Worm (Caenorhabditis elegans) whole organism, L4 larva: Measurements from ENCODE around the gene nhr-228.

Source experiments
- F37D6.2 ChIP-seq: sonication (generic microtip); optimal IDR thresholded peaks from 2 replicates; lab custom pipeline; 2016; ENCODE audit warnings: mild to moderate bottlenecking, missing genetic modification characterization, missing compliant biosample characterization
- T20F7.1 ChIP-seq: fragments of 200-800 bp; sonication (Bioruptor generic); optimal IDR thresholded peaks from 2 replicates; lab custom pipeline; 2018; ENCODE audit warnings: mild to moderate bottlenecking, missing genetic modification characterization, missing compliant biosample characterization
- T26A8.4 ChIP-seq: fragments of 200-800 bp; sonication (Bioruptor generic); IDR thresholded peaks from 2 replicates; pipeline ENCODE4 v1.3.6; 2022; ENCODE audit warnings: missing genetic modification characterization, missing compliant biosample characterization
- Y105C5A.15 ChIP-seq: fragments of 200-800 bp; sonication (Bioruptor generic); IDR thresholded peaks from 2 replicates; pipeline ENCODE4 v1.3.6; 2022; ENCODE audit warnings: missing genetic modification characterization, missing compliant biosample characterization
- Y48G9A.11 ChIP-seq: fragments of 200-800 bp; sonication (Bioruptor generic); IDR thresholded peaks from 2 replicates; pipeline ENCODE4 v1.3.6; 2022; ENCODE audit warnings: missing genetic modification reagents, missing genetic modification characterization, missing compliant biosample characterization
- ZK337.2 ChIP-seq: fragments of 200-800 bp; sonication (Bioruptor generic); IDR thresholded peaks from 2 replicates; pipeline ENCODE4 v1.3.6; 2022; ENCODE audit warnings: missing genetic modification reagents, missing genetic modification characterization, missing compliant biosample characterization
- ZK546.5 ChIP-seq, 2 experiments: sonication (generic microtip); optimal IDR thresholded peaks; 2 replicates each; lab custom pipeline; 2017; ENCODE audit warnings: missing biosample characterization in 2 of 2, missing genetic modification characterization in 2 of 2
- aha-1 ChIP-seq: fragments of 150-350 bp; peaks from one replicate; lab custom pipeline; 2014; ENCODE audit warnings: missing biosample characterization, missing genetic modification characterization
- attf-4 ChIP-seq: sonication (generic microtip); optimal IDR thresholded peaks from 3 replicates; lab custom pipeline; 2017; ENCODE audit warnings: missing biosample characterization, missing genetic modification characterization
- ceh-20 ChIP-seq: fragments of 200-800 bp; sonication (Bioruptor generic); IDR thresholded peaks from 2 replicates; pipeline ENCODE4 v1.3.6; 2022; ENCODE audit warnings: missing genetic modification reagents, missing genetic modification characterization, missing compliant biosample characterization
- ceh-28 ChIP-seq: fragments of 150-350 bp; optimal IDR thresholded peaks from 2 replicates; lab custom pipeline; 2014; ENCODE audit warnings: missing biosample characterization, missing genetic modification reagents, missing genetic modification characterization
- ceh-32 ChIP-seq: sonication (generic microtip); optimal IDR thresholded peaks from 2 replicates; lab custom pipeline; 2016; ENCODE audit warnings: mild to moderate bottlenecking, missing genetic modification characterization, missing compliant biosample characterization; ENCODE audit not compliant: poor library complexity
- ceh-62 ChIP-seq: sonication (generic microtip); optimal IDR thresholded peaks from 2 replicates; lab custom pipeline; 2017; ENCODE audit warnings: missing biosample characterization, missing genetic modification characterization
- ctbp-1 ChIP-seq: fragments of 200-800 bp; sonication (Bioruptor generic); IDR thresholded peaks from 2 replicates; pipeline ENCODE4 v1.3.6; 2022; ENCODE audit warnings: missing genetic modification reagents, missing genetic modification characterization, missing compliant biosample characterization
- daf-12 ChIP-seq: fragments of 150-350 bp; optimal IDR thresholded peaks from 2 replicates; lab custom pipeline; 2014; ENCODE audit warnings: missing biosample characterization, missing genetic modification reagents, missing genetic modification characterization
- daf-8 ChIP-seq: fragments of 200-800 bp; sonication (Bioruptor generic); IDR thresholded peaks from 2 replicates; pipeline ENCODE4 v1.3.6; 2022; ENCODE audit warnings: missing genetic modification characterization, missing compliant biosample characterization
- dmd-8 ChIP-seq: fragments of 200-800 bp; sonication (Bioruptor generic); IDR thresholded peaks from 2 replicates; pipeline ENCODE4 v1.3.6; 2022; ENCODE audit warnings: missing genetic modification characterization, missing compliant biosample characterization
- dpl-1 ChIP-seq: fragments of 150-350 bp; optimal IDR thresholded peaks from 2 replicates; lab custom pipeline; 2014; ENCODE audit warnings: missing biosample characterization, missing genetic modification reagents, missing genetic modification characterization
- dve-1 ChIP-seq: sonication (generic microtip); optimal IDR thresholded peaks from 2 replicates; lab custom pipeline; 2017; ENCODE audit warnings: antibody characterized with exemption, mild to moderate bottlenecking, missing genetic modification characterization, missing compliant biosample characterization; ENCODE audit not compliant: insufficient read depth
- egl-43 ChIP-seq: fragments of 200-800 bp; sonication (Bioruptor generic); IDR thresholded peaks from 2 replicates; pipeline ENCODE4 v1.3.6; 2022; ENCODE audit warnings: missing genetic modification reagents, missing genetic modification characterization, missing compliant biosample characterization
- gei-8 ChIP-seq: fragments of 200-800 bp; sonication (Bioruptor generic); optimal IDR thresholded peaks from 2 replicates; lab custom pipeline; 2018; ENCODE audit warnings: mild to moderate bottlenecking, missing genetic modification characterization, missing compliant biosample characterization
- hif-1 ChIP-seq, 2 experiments: sonication (generic microtip); optimal IDR thresholded peaks; 2 replicates each; lab custom pipeline; 2016 to 2017; ENCODE audit warnings: missing compliant biosample characterization in 2 of 2, missing genetic modification characterization in 2 of 2, missing genetic modification reagents in 2 of 2, missing genotype in 2 of 2, mild to moderate bottlenecking in 1 of 2
- hlh-30 ChIP-seq: sonication (generic microtip); optimal IDR thresholded peaks from 2 replicates; lab custom pipeline; 2017; ENCODE audit warnings: antibody characterized with exemption, mild to moderate bottlenecking, missing genetic modification characterization, missing compliant biosample characterization; ENCODE audit not compliant: insufficient read depth
- hmg-1.1 ChIP-seq: fragments of 200-800 bp; sonication (Bioruptor generic); IDR thresholded peaks from 2 replicates; pipeline ENCODE4 v1.3.6; 2022; ENCODE audit warnings: missing genetic modification reagents, missing genetic modification characterization, missing compliant biosample characterization
- jun-1 ChIP-seq: fragments of 150-350 bp; optimal IDR thresholded peaks from 2 replicates; lab custom pipeline; 2014; ENCODE audit warnings: missing biosample characterization, missing genetic modification reagents, missing genetic modification characterization
- lim-7 ChIP-seq: fragments of 200-800 bp; sonication (Bioruptor generic); IDR thresholded peaks from 2 replicates; pipeline ENCODE4 v1.3.6; 2022; ENCODE audit warnings: missing genetic modification characterization, missing compliant biosample characterization
- lin-1 ChIP-seq: fragments of 200-800 bp; sonication (Bioruptor generic); IDR thresholded peaks from 2 replicates; pipeline ENCODE4 v1.3.6; 2022; ENCODE audit warnings: missing genetic modification reagents, missing genetic modification characterization, missing compliant biosample characterization
- lin-15B ChIP-seq: fragments of 150-350 bp; sonication (generic microtip); optimal IDR thresholded peaks from 3 replicates; lab custom pipeline; 2014; ENCODE audit warnings: missing biosample characterization, missing genetic modification characterization
- lin-38 ChIP-seq: fragments of 200-800 bp; sonication (Bioruptor generic); IDR thresholded peaks from 2 replicates; pipeline ENCODE4 v1.3.6; 2022; ENCODE audit warnings: missing genetic modification reagents, missing genetic modification characterization, missing compliant biosample characterization
- lin-39 ChIP-seq: fragments of 150-350 bp; optimal IDR thresholded peaks from 2 replicates; lab custom pipeline; 2014; ENCODE audit warnings: missing biosample characterization, missing genetic modification reagents, missing genetic modification characterization
- mep-1 ChIP-seq: fragments of 150-350 bp; sonication (generic microtip); optimal IDR thresholded peaks from 3 replicates; lab custom pipeline; 2014; ENCODE audit warnings: missing biosample characterization, missing genetic modification characterization
- mxl-2 ChIP-seq: fragments of 200-800 bp; sonication (Bioruptor generic); conservative IDR thresholded peaks from 2 replicates; pipeline ENCODE4 v1.3.6; 2022; ENCODE audit warnings: missing genetic modification reagents, missing genetic modification characterization, missing compliant biosample characterization
- mxl-3 ChIP-seq: fragments of 200-800 bp; sonication (Bioruptor generic); optimal IDR thresholded peaks from 2 replicates; lab custom pipeline; 2018; ENCODE audit warnings: mild to moderate bottlenecking, missing genetic modification characterization, missing compliant biosample characterization
- nhr-10 ChIP-seq: fragments of 150-350 bp; optimal IDR thresholded peaks from 2 replicates; lab custom pipeline; 2014; ENCODE audit warnings: missing biosample characterization, missing genetic modification characterization
- nhr-102 ChIP-seq: sonication (generic microtip); optimal IDR thresholded peaks from 2 replicates; lab custom pipeline; 2016; ENCODE audit warnings: mild to moderate bottlenecking, missing genetic modification characterization, moderate library complexity, missing compliant biosample characterization
- nhr-11 ChIP-seq: fragments of 150-350 bp; optimal IDR thresholded peaks from 2 replicates; lab custom pipeline; 2014; ENCODE audit warnings: missing biosample characterization, missing genetic modification characterization
- nhr-28 ChIP-seq: fragments of 150-350 bp; optimal IDR thresholded peaks from 2 replicates; lab custom pipeline; 2014; ENCODE audit warnings: missing biosample characterization, missing genetic modification characterization
- nhr-41 ChIP-seq: fragments of 200-800 bp; sonication (Bioruptor generic); IDR thresholded peaks from 2 replicates; pipeline ENCODE4 v1.3.6; 2022; ENCODE audit warnings: missing genetic modification reagents, missing genetic modification characterization, missing compliant biosample characterization
- nhr-48 ChIP-seq: sonication (generic microtip); optimal IDR thresholded peaks from 2 replicates; lab custom pipeline; 2016; ENCODE audit warnings: mild to moderate bottlenecking, missing genetic modification characterization, missing compliant biosample characterization
- nhr-76 ChIP-seq: fragments of 150-350 bp; optimal IDR thresholded peaks from 2 replicates; lab custom pipeline; 2014; ENCODE audit warnings: missing biosample characterization, missing genetic modification characterization
- rbr-2 ChIP-seq: sonication (generic microtip); optimal IDR thresholded peaks from 2 replicates; lab custom pipeline; 2016; ENCODE audit warnings: missing genotype, missing genetic modification characterization, missing compliant biosample characterization
- saeg-2 ChIP-seq: fragments of 200-800 bp; sonication (Bioruptor generic); IDR thresholded peaks from 2 replicates; pipeline ENCODE4 v1.3.6; 2022; ENCODE audit warnings: missing genetic modification reagents, missing genetic modification characterization, missing compliant biosample characterization
- set-16 ChIP-seq: fragments of 200-800 bp; sonication (Bioruptor generic); IDR thresholded peaks from 2 replicates; pipeline ENCODE4 v1.3.6; 2022; ENCODE audit warnings: missing genetic modification reagents, missing genetic modification characterization, missing compliant biosample characterization
- spr-1 ChIP-seq: sonication (generic microtip); optimal IDR thresholded peaks from 2 replicates; lab custom pipeline; 2016; ENCODE audit warnings: mild to moderate bottlenecking, missing genetic modification characterization, missing compliant biosample characterization
- vab-7 ChIP-seq: fragments of 200-800 bp; sonication (Bioruptor generic); IDR thresholded peaks from 2 replicates; pipeline ENCODE4 v1.3.6; 2022; ENCODE audit warnings: missing genetic modification reagents, missing genetic modification characterization, missing compliant biosample characterization
- zip-2 ChIP-seq: fragments of 150-350 bp; optimal IDR thresholded peaks from 2 replicates; lab custom pipeline; 2014; ENCODE audit warnings: missing biosample characterization, missing genetic modification characterization
- ztf-11 ChIP-seq: fragments of 150-350 bp; optimal IDR thresholded peaks from 2 replicates; lab custom pipeline; 2014; ENCODE audit warnings: missing biosample characterization, missing genetic modification characterization

nhr-228 gene

DNA sequence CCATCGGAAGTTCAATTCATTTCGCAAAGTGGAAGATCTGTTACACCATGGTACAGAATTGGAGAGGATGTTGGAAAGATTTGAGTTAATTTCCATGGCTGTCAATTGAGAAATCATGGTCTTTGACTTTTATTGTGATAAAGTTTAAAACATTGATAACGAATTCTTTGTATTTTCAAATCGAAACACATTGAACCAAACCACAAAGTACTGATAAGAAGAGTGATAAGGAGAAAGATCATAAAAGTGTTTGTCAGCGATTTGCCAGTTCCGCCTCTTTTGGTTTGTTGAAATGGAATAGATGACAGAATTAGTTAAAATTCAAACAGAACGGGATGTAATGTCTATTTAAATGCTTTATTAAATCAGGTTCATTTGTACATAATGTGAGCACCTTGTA, 45.6 kb downstream of the nhr-228 start (continued):
- no peak for TF ChIP-seq F37D6.2 (tag; lab: Kevin White, UChicago)
- TF ChIP-seq rbr-2 (tag; lab: Kevin White, UChicago) = no peak
- no peak for TF ChIP-seq jun-1 (tag; lab: Kevin White, UChicago)
- TF ChIP-seq lin-1 = no peak
- TF ChIP-seq ctbp-1 (GFP tag; lab: Robert Waterston, UW) = no peak
- TF ChIP-seq attf-4 = no peak
- no peak for TF ChIP-seq ztf-11
- no peak for TF ChIP-seq dpl-1 (GFP tag; lab: Kevin White, UChicago)
- no peak for TF ChIP-seq spr-1 (tag; lab: Kevin White, UChicago)
- no peak for TF ChIP-seq nhr-48 (tag; lab: Kevin White, UChicago)
- TF ChIP-seq nhr-10 (tag; lab: Kevin White, UChicago) = peak; percentile 10
- TF ChIP-seq ceh-20 (GFP tag; lab: Robert Waterston, UW) = no peak
- no peak for TF ChIP-seq Y105C5A.15 (GFP tag; lab: Robert Waterston, UW)
- no peak for TF ChIP-seq nhr-41 (GFP tag; lab: Robert Waterston, UW)
- no peak for TF ChIP-seq ceh-32 (tag; lab: Kevin White, UChicago)
- TF ChIP-seq T20F7.1 = no peak
- no peak for TF ChIP-seq lin-39
- no peak for TF ChIP-seq lim-7 (GFP tag; lab: Robert Waterston, UW)
- peak; percentile 92 for TF ChIP-seq dve-1 (tag; lab: Kevin White, UChicago)
- no peak for TF ChIP-seq lin-38 (GFP tag; lab: Robert Waterston, UW)
- TF ChIP-seq T26A8.4 (GFP tag; lab: Robert Waterston, UW) = no peak
- no peak for TF ChIP-seq daf-12 (tag; lab: Kevin White, UChicago)
- no peak for TF ChIP-seq mep-1 (tag; lab: Kevin White, UChicago)
- no peak for TF ChIP-seq saeg-2
- TF ChIP-seq mxl-3 (GFP tag; lab: Kevin White, UChicago) = no peak
- no peak for TF ChIP-seq dmd-8 (GFP tag; lab: Robert Waterston, UW)
- TF ChIP-seq ZK546.5 (tag; optimal IDR thresholded peaks at IDR 0.05; lab: Kevin White, UChicago) = no peak
- no peak for TF ChIP-seq hmg-1.1 (GFP tag; lab: Robert Waterston, UW)
- TF ChIP-seq nhr-28 (tag; lab: Kevin White, UChicago) = peak; percentile 80
- no peak for TF ChIP-seq zip-2 (tag; lab: Kevin White, UChicago)
- no peak for TF ChIP-seq ceh-28
- TF ChIP-seq egl-43 (GFP tag; lab: Robert Waterston, UW) = no peak
- TF ChIP-seq vab-7 (GFP tag; lab: Robert Waterston, UW) = no peak
- TF ChIP-seq gei-8 (GFP tag; lab: Kevin White, UChicago) = no peak
- no peak for TF ChIP-seq hif-1 (tag; optimal IDR thresholded peaks at IDR 0.05; lab: Kevin White, UChicago)
- TF ChIP-seq lin-15B = no peak
- TF ChIP-seq mxl-2 = no peak
- no peak for TF ChIP-seq ceh-62
- no peak for TF ChIP-seq ZK337.2
- TF ChIP-seq nhr-102 = peak; percentile 68
- TF ChIP-seq daf-8 (GFP tag; lab: Robert Waterston, UW) = no peak
- TF ChIP-seq nhr-76 (tag; lab: Kevin White, UChicago) = no peak
- TF ChIP-seq aha-1 = no peak
- no peak for TF ChIP-seq Y48G9A.11 (GFP tag; lab: Robert Waterston, UW)
- no peak for TF ChIP-seq set-16 (GFP tag; lab: Robert Waterston, UW)
- no peak for TF ChIP-seq nhr-11 (tag; lab: Kevin White, UChicago)
- no peak for TF ChIP-seq hlh-30
